Worm (Caenorhabditis elegans) whole organism, L1 larva: ENCODE data around the gene F52B10.3.

Source experiments
- F16B12.6 ChIP-seq: fragments of 150-350 bp; optimal IDR thresholded peaks from 2 replicates; lab custom pipeline; 2014; ENCODE audit warnings: missing biosample characterization, missing genetic modification characterization
- aha-1 ChIP-seq: fragments of 150-350 bp; optimal IDR thresholded peaks from 2 replicates; lab custom pipeline; 2014; ENCODE audit warnings: missing biosample characterization, missing genetic modification characterization
- alr-1 ChIP-seq: fragments of 200-800 bp; sonication (Bioruptor generic); optimal IDR thresholded peaks from 2 replicates; lab custom pipeline; 2018; ENCODE audit warnings: borderline replicate concordance, mild to moderate bottlenecking, missing genetic modification characterization, missing compliant biosample characterization
- blmp-1 ChIP-seq: fragments of 150-350 bp; optimal IDR thresholded peaks from 2 replicates; lab custom pipeline; 2014; ENCODE audit warnings: missing biosample characterization, missing genetic modification characterization
- ceh-63 ChIP-seq: fragments of 200-800 bp; sonication (Bioruptor generic); optimal IDR thresholded peaks from 2 replicates; lab custom pipeline; 2018; ENCODE audit warnings: mild to moderate bottlenecking, missing genetic modification characterization, missing compliant biosample characterization
- ceh-82 ChIP-seq, 3 experiments: fragments of 150-350 bp in 1 of 3; sonication (generic microtip) in 2 of 3; optimal IDR thresholded peaks; 2 replicates each; lab custom pipeline; 2014 to 2017; ENCODE audit warnings: missing biosample characterization in 3 of 3, missing genetic modification characterization in 3 of 3
- ceh-90 ChIP-seq: sonication (generic microtip); optimal IDR thresholded peaks from 2 replicates; lab custom pipeline; 2016; ENCODE audit warnings: missing genetic modification characterization, missing compliant biosample characterization
- ces-1 ChIP-seq: fragments of 150-350 bp; optimal IDR thresholded peaks from 2 replicates; lab custom pipeline; 2014; ENCODE audit warnings: missing biosample characterization, missing genetic modification reagents, missing genetic modification characterization
- dsc-1 ChIP-seq: sonication (generic microtip); optimal IDR thresholded peaks from 2 replicates; lab custom pipeline; 2016; ENCODE audit warnings: mild to moderate bottlenecking, missing genetic modification characterization, missing compliant biosample characterization
- efl-1 ChIP-seq, 4 experiments: fragments of 150-350 bp; optimal IDR thresholded peaks in 3 of 4; peaks in 1 of 4; 1 replicate in 1 of 4; 2 replicates in 3 of 4; lab custom pipeline; 2014; ENCODE audit warnings: missing biosample characterization in 2 of 4, missing genetic modification characterization in 2 of 4, missing genetic modification reagents in 2 of 4
- efl-3 ChIP-seq: fragments of 200-800 bp; sonication (Bioruptor generic); optimal IDR thresholded peaks from 2 replicates; lab custom pipeline; 2018; ENCODE audit warnings: mild to moderate bottlenecking, missing genetic modification characterization, missing compliant biosample characterization
- egl-27 ChIP-seq, 2 experiments: fragments of 150-350 bp in 1 of 2; sonication (generic microtip); optimal IDR thresholded peaks; 3 replicates each; lab custom pipeline; 2017 to 2018; ENCODE audit warnings: missing biosample characterization in 2 of 2, missing genetic modification characterization in 2 of 2, missing genetic modification reagents in 2 of 2
- elt-2 ChIP-seq: sonication (generic microtip); optimal IDR thresholded peaks from 2 replicates; lab custom pipeline; 2016; ENCODE audit warnings: missing genetic modification characterization, mild to moderate bottlenecking, inconsistent platforms, missing compliant biosample characterization, missing genetic modification reagents
- ets-5 ChIP-seq: fragments of 200-800 bp; sonication (Bioruptor generic); IDR thresholded peaks from 2 replicates; pipeline ENCODE4 v1.3.6; 2022; ENCODE audit warnings: missing genetic modification characterization, missing compliant biosample characterization
- fkh-10 ChIP-seq: sonication (generic microtip); optimal IDR thresholded peaks from 2 replicates; lab custom pipeline; 2017; ENCODE audit warnings: missing biosample characterization, missing genetic modification reagents, missing genetic modification characterization
- lin-13 ChIP-seq: fragments of 150-350 bp; optimal IDR thresholded peaks from 2 replicates; lab custom pipeline; 2014; ENCODE audit warnings: missing biosample characterization, missing genetic modification reagents, missing genetic modification characterization
- lin-14 ChIP-seq: fragments of 200-800 bp; sonication (Bioruptor generic); optimal IDR thresholded peaks from 2 replicates; lab custom pipeline; 2018; ENCODE audit warnings: mild to moderate bottlenecking, missing genetic modification characterization, moderate library complexity, missing compliant biosample characterization
- lin-35 ChIP-seq, 2 experiments: fragments of 150-350 bp; optimal IDR thresholded peaks; 2 replicates each; lab custom pipeline; 2014; ENCODE audit warnings: missing biosample characterization in 2 of 2, missing genetic modification characterization in 2 of 2, missing genetic modification reagents in 2 of 2
- lir-3 ChIP-seq: sonication (generic microtip); optimal IDR thresholded peaks from 2 replicates; lab custom pipeline; 2016; ENCODE audit warnings: mild to moderate bottlenecking, missing genetic modification characterization, moderate library complexity, missing compliant biosample characterization; ENCODE audit not compliant: poor library complexity
- mdl-1 ChIP-seq, 2 experiments: fragments of 150-350 bp; optimal IDR thresholded peaks; 2 replicates each; lab custom pipeline; 2014 to 2017; ENCODE audit warnings: missing biosample characterization in 2 of 2, missing genetic modification characterization in 2 of 2, inconsistent platforms in 1 of 2
- mep-1 ChIP-seq: fragments of 150-350 bp; optimal IDR thresholded peaks from 2 replicates; lab custom pipeline; 2014; ENCODE audit warnings: missing biosample characterization, missing genetic modification characterization
- nhr-12 ChIP-seq: sonication (generic microtip); optimal IDR thresholded peaks from 2 replicates; lab custom pipeline; 2017; ENCODE audit warnings: missing biosample characterization, missing genetic modification characterization
- nhr-19 ChIP-seq: fragments of 200-800 bp; sonication (Bioruptor generic); conservative IDR thresholded peaks from 2 replicates; pipeline ENCODE4 v1.3.6; 2022; ENCODE audit warnings: missing genetic modification characterization, missing compliant biosample characterization
- nhr-20 ChIP-seq: sonication (generic microtip); optimal IDR thresholded peaks from 2 replicates; lab custom pipeline; 2016; ENCODE audit warnings: mild to moderate bottlenecking, missing genetic modification characterization, missing compliant biosample characterization
- nhr-28 ChIP-seq: fragments of 150-350 bp; optimal IDR thresholded peaks from 2 replicates; lab custom pipeline; 2014; ENCODE audit warnings: missing biosample characterization, missing genetic modification characterization
- nhr-47 ChIP-seq: sonication (generic microtip); optimal IDR thresholded peaks from 2 replicates; lab custom pipeline; 2016; ENCODE audit warnings: mild to moderate bottlenecking, missing genetic modification characterization, moderate library complexity, missing compliant biosample characterization
- nhr-77 ChIP-seq: fragments of 150-350 bp; optimal IDR thresholded peaks from 2 replicates; lab custom pipeline; 2014; ENCODE audit warnings: missing biosample characterization, missing genetic modification characterization
- nhr-85 ChIP-seq: sonication (generic microtip); peaks from one replicate; lab custom pipeline; 2016; ENCODE audit warnings: missing genetic modification characterization, inconsistent platforms, missing compliant biosample characterization
- pag-3 ChIP-seq: sonication (generic microtip); optimal IDR thresholded peaks from 2 replicates; lab custom pipeline; 2017; ENCODE audit warnings: missing genetic modification characterization, mild to moderate bottlenecking, missing compliant biosample characterization, antibody characterized with exemption, borderline replicate concordance; ENCODE audit not compliant: insufficient read depth
- skn-1 ChIP-seq: fragments of 150-350 bp; optimal IDR thresholded peaks from 2 replicates; lab custom pipeline; 2014; ENCODE audit warnings: missing biosample characterization, missing genetic modification characterization
- snpc-4 ChIP-seq: fragments of 150-350 bp; optimal IDR thresholded peaks from 2 replicates; lab custom pipeline; 2014; ENCODE audit warnings: missing biosample characterization, missing genetic modification characterization
- snu-23 ChIP-seq: sonication (generic microtip); optimal IDR thresholded peaks from 2 replicates; lab custom pipeline; 2016; ENCODE audit warnings: missing genetic modification characterization, missing compliant biosample characterization
- ztf-11 ChIP-seq, 2 experiments: sonication (generic microtip); optimal IDR thresholded peaks; 2 replicates each; lab custom pipeline; 2016 to 2017; ENCODE audit warnings: missing genetic modification characterization in 2 of 2, missing biosample characterization in 1 of 2, missing compliant biosample characterization in 1 of 2
- ztf-4 ChIP-seq: fragments of 150-350 bp; optimal IDR thresholded peaks from 2 replicates; lab custom pipeline; 2014; ENCODE audit warnings: missing biosample characterization, missing genetic modification characterization

The F52B10.3 gene

DNA sequence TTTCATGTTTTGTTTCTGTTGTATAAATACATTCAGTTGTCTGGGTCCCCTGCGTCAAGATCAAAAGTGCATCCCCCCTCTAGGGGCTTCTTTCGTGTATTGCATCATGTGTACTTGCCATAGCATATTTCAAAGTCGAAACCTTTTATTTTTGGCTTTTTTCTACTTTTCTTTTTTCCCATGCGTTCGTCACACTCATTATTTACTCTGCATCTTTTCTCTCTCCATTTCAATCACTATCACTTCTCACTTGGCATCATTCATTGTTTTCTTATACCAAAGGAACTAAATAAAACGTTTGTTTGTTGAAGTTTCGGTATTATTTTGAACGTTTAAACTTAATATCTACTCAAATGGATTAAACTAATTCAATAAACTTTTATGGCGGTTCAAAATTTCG is 41.4 kb upstream of the F52B10.3 start:
- TF ChIP-seq fkh-10 (GFP tag; lab: Kevin White, UChicago) (no peak), efl-1 (optimal IDR thresholded peaks at IDR 0.05; lab: Kevin White, UChicago) (no peak), efl-1 (GFP tag; optimal IDR thresholded peaks at IDR 0.05 in 1 of 2; lab: Kevin White, UChicago) (peak in 1 of 2 experiments; percentile 36), alr-1 (tag; lab: Kevin White, UChicago) (no peak), lin-14 (peak; percentile 37), blmp-1 (tag; lab: Kevin White, UChicago) (peak; percentile 4), efl-3 (no peak)

DNA sequence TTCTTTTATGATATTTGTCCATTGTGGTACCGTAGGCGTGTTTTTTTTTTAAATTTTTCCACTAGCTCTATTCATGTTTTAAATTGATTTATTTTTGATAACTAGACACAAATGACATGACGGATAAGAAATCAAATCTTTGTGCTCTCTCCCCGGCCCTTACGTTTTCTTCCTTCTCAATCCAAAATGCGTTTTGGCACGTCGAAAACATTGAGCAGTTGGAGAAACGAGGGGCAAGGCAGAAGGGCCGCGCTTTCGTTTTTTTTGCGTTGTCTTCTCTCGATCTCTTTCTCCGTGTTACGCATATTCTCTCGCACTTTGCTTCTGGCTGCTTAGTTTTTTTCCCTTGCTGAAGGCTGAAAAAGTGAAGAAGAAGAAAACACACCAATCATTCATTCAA is 40.9 kb upstream of the F52B10.3 start:
- peak in 1 of 3 experiments; percentile 36 for TF ChIP-seq ceh-82 (tag; optimal IDR thresholded peaks at IDR 0.05; lab: Kevin White, UChicago)
- TF ChIP-seq snpc-4 (tag; lab: Kevin White, UChicago) = no peak
- TF ChIP-seq egl-27 (tag; optimal IDR thresholded peaks at IDR 0.05; lab: Kevin White, UChicago) = no peak
- TF ChIP-seq ceh-90 (tag; lab: Kevin White, UChicago) = no peak
- TF ChIP-seq snu-23 (GFP tag; lab: Kevin White, UChicago) = peak; percentile 8
- TF ChIP-seq nhr-47 = peak; percentile 4
- no peak for TF ChIP-seq F16B12.6 (tag; lab: Kevin White, UChicago)
- no peak for TF ChIP-seq skn-1 (tag; lab: Kevin White, UChicago)
- no peak for TF ChIP-seq ets-5 (GFP tag; lab: Robert Waterston, UW)
- TF ChIP-seq nhr-19 = no peak
- peak; percentile 7 for TF ChIP-seq pag-3
- TF ChIP-seq dsc-1 (tag; lab: Kevin White, UChicago) = peak; percentile 31
- TF ChIP-seq ztf-4 (tag; lab: Kevin White, UChicago) = no peak
- TF ChIP-seq nhr-20 (tag; lab: Kevin White, UChicago) = no peak
- TF ChIP-seq lin-14 = peak; percentile 66
- TF ChIP-seq aha-1 (tag; lab: Kevin White, UChicago) = no peak
- peak; percentile 37 for TF ChIP-seq ces-1 (GFP tag; lab: Kevin White, UChicago)
- no peak for TF ChIP-seq lin-13
- no peak for TF ChIP-seq nhr-28
- TF ChIP-seq alr-1 (tag; lab: Kevin White, UChicago) = no peak
- no peak for TF ChIP-seq ceh-63 (GFP tag; lab: Kevin White, UChicago)
- no peak for TF ChIP-seq mep-1 (tag; lab: Kevin White, UChicago)
- TF ChIP-seq nhr-12 (tag; lab: Kevin White, UChicago) = no peak

DNA sequence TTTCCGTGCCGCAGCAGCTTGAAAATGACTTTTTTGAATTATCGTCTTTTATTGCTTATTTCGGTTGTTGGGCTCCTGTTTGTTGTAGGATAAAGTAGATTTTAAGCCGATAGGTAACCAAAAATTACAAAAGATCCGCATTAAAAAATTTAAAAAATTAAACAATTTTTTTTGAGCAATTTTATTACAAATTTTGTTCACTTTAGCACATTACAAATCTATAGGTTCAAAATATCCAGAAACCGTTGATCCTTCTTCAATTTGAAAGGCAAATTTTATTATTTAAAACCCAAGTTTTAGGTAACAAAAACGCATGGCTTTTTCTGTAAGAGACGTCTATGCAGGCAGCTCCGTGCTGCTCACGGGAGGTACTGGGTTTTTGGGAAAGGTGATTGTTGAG is 34.9 kb upstream of the F52B10.3 start, which contains the start of gene fard-1:
Gene fard-1, plus strand, starts transcription at position 301 of the 400 bp plus-strand sequence.
- no peak for TF ChIP-seq efl-1 (optimal IDR thresholded peaks at IDR 0.05; lab: Kevin White, UChicago)
- TF ChIP-seq efl-1 (GFP tag; optimal IDR thresholded peaks at IDR 0.05 in 1 of 2; lab: Kevin White, UChicago) = peak in 1 of 2 experiments; percentile 26
- no peak for TF ChIP-seq F16B12.6 (tag; lab: Kevin White, UChicago)

DNA sequence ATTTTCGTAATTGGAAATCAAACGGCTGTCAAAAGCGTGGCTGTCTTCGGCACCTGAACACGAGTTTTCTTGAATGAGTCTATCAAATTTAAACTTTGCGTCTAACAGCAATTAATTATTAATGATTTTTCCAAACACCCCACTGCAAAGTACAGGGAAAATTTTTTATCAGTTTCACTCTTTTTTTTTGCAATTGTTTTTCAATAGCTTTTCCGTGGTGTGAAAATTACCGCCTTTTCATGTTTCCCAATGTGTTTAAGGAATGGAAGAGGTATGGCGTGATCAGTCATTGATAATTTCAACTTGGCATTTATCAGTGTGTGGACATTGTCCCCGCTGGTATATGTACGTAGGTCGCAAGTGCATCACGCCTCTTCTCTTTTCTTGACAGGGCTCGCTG is 33.7 kb upstream of the F52B10.3 start:
- TF ChIP-seq lin-35 (GFP tag; optimal IDR thresholded peaks at IDR 0.05; lab: Kevin White, UChicago) (peak in 1 of 2 experiments; percentile 20), elt-2 (tag; lab: Kevin White, UChicago) (peak; percentile 72), nhr-47 (no peak), mdl-1 (tag; optimal IDR thresholded peaks at IDR 0.05; lab: Kevin White, UChicago) (no peak), ets-5 (GFP tag; lab: Robert Waterston, UW) (no peak)
- TF ChIP-seq, all 84 proteins: peak for 2

DNA sequence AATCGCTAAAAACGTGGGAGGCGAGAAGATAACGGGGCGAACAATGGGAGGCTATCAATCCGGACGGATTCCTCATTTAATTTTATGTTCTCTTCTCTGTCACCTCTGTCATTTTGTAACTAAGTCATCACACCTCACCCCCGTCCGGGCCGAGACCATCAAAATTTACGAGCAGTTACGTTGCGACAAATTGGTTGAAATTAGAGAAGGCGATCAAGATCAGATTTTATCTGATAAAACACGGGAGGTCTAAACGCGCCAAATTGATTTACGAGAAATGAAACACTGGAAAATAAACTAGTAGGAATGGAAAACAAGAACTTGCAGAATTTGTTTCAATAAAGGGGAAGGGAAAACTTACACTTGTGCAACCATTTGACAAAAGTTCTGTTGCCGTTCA is 29.9 kb upstream of the F52B10.3 start:
- TF ChIP-seq efl-1 (optimal IDR thresholded peaks at IDR 0.05; lab: Kevin White, UChicago) = no peak
- peak in 1 of 2 experiments; percentile 75 for TF ChIP-seq efl-1 (GFP tag; optimal IDR thresholded peaks at IDR 0.05 in 1 of 2; lab: Kevin White, UChicago)
- no peak for TF ChIP-seq lir-3 (tag; lab: Kevin White, UChicago)
- TF ChIP-seq nhr-77 (tag; lab: Kevin White, UChicago) = no peak
- TF ChIP-seq nhr-85 = peak; percentile 71
- TF ChIP-seq ztf-11 (tag; optimal IDR thresholded peaks at IDR 0.05; lab: Kevin White, UChicago) = no peak
